Fruit fly (Drosophila melanogaster): ENCODE results near the gene CG7943.

DNA sequence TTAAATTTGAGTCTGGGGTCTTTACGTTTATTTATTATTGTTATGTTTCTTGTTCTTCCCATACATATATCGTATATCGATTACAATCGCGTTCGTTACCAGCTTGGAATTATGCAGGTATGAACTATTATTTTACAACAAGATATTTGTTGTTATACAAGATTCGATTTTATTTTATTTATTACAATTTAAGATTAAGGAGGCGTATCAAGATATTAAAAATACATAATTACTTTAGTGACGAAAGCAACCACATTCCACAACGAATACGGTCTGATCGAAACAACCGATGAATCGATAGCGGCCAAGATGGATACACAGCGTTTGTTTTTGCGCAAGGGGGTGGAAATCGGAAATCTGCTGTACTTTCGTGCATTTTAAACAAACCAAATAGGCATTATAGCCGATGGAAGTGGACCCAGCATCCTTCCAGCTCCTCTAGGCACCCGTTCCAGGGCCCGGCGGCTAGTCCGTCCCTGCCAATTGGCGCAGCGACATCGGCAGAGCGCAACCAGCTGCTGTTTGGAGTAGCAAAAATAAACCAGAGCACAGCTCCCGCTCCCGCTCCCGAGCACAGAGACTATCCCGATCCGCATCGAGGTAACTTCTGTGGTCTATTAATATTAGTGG lies 48.5 kb upstream of the CG7943 start, which contains the start of the genes CG15525 and CG11504:
- TF ChIP-seq Myc (optimal IDR thresholded peaks at IDR 0.05) (no peak), psq (optimal IDR thresholded peaks at IDR 0.05) (no peak), Sin3A (optimal IDR thresholded peaks at IDR 0.05) (no peak), insv (optimal IDR thresholded peaks at IDR 0.05) (no peak), ttk (optimal IDR thresholded peaks at IDR 0.05) (no peak), h (optimal IDR thresholded peaks at IDR 0.05) (no peak)
